Fruit fly (Drosophila melanogaster): ENCODE measurements around the gene CG11498.

The CG11498 gene

DNA sequence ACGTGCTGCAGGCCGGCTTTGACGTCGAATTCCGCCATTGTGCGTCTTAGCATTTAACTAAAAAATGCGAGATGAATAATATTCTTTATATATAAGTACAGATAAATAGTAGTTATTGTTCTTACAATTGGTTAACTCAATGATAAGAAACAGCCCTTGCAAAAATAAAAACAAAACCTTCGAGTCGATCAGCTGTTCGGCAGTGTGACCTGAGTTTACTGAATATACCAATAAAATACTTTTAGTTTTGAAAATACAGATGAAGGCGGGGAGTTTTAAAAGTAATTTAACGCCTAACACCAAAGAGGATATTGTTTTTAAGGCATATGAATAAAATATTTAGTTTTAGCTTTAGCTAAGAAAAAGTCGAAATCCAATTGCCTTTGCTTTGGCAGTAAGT lies 17.2 kb upstream of the CG11498 start, which contains the start of the genes CG1983 and CG15530:
TSS of gene CG1983 (minus strand) at position 207 of the 400 bp plus-strand sequence.
TSS of gene CG15530 (plus strand) at position 384 of the 400 bp plus-strand sequence.
- TF ChIP-seq sima (GFP tag; optimal IDR thresholded peaks at IDR 0.05) (no peak), gsb (GFP tag; IDR thresholded peaks at IDR 0.05) (no peak), Dp (GFP tag; optimal IDR thresholded peaks at IDR 0.05) (peak; percentile 80), Ptx1 (GFP tag; IDR thresholded peaks at IDR 0.05) (no peak), CG18764 (GFP tag; optimal IDR thresholded peaks at IDR 0.05) (no peak), Elba2 (GFP tag; optimal IDR thresholded peaks at IDR 0.05) (no peak), stwl (tag; optimal IDR thresholded peaks at IDR 0.05) (peak; percentile 30), CG10267 (tag; optimal IDR thresholded peaks at IDR 0.05) (no peak), fd96Cb (tag; optimal IDR thresholded peaks at IDR 0.05) (no peak), trem (tag; optimal IDR thresholded peaks at IDR 0.05) (peak; percentile 94), ttk (GFP tag; IDR thresholded peaks at IDR 0.05) (no peak), CG7987 (GFP tag; optimal IDR thresholded peaks at IDR 0.05) (no peak), CG13775 (GFP tag; optimal IDR thresholded peaks at IDR 0.05) (no peak), sens (GFP tag) (peak; percentile 44), pita (GFP tag; optimal IDR thresholded peaks at IDR 0.05) (no peak), CG1233 (GFP tag; optimal IDR thresholded peaks at IDR 0.05) (no peak), CG9797 (GFP tag; optimal IDR thresholded peaks at IDR 0.05) (peak; percentile 50), CG43689 (GFP tag; IDR thresholded peaks at IDR 0.05) (no peak), Meics (GFP tag; optimal IDR thresholded peaks at IDR 0.05) (no peak), tna (GFP tag; IDR thresholded peaks at IDR 0.05; ENCODE audit: partially characterized antibody) (no peak), Myb (GFP tag; optimal IDR thresholded peaks at IDR 0.05) (peak; percentile 47), MBD-R2 (GFP tag; IDR thresholded peaks at IDR 0.05) (peak; percentile 64), Xbp1 (GFP tag; optimal IDR thresholded peaks at IDR 0.05) (no peak), Stat92E (GFP tag; optimal IDR thresholded peaks at IDR 0.05) (no peak), Vsx1 (GFP tag; optimal IDR thresholded peaks at IDR 0.05) (no peak), Mad (GFP tag; optimal IDR thresholded peaks at IDR 0.05) (no peak), E2f2 (GFP tag; IDR thresholded peaks at IDR 0.05) (peak; percentile 89), CG17912 (GFP tag; optimal IDR thresholded peaks at IDR 0.05) (no peak), hth (optimal IDR thresholded peaks at IDR 0.05) (no peak), Hey (tag; optimal IDR thresholded peaks at IDR 0.05) (no peak), pzg (GFP tag; optimal IDR thresholded peaks at IDR 0.05) (peak; percentile 37), hbn (GFP tag; IDR thresholded peaks at IDR 0.05; ENCODE audit: partially characterized antibody) (0 out of 2 replicates have a peak, but pooled peaks have one; percentile 27), Nf-YC (tag; optimal IDR thresholded peaks at IDR 0.05) (no peak), MESR4 (GFP tag; optimal IDR thresholded peaks at IDR 0.05) (peak; percentile 7), fd64A (GFP tag; optimal IDR thresholded peaks at IDR 0.05) (no peak), crp (GFP tag; optimal IDR thresholded peaks at IDR 0.05) (peak; percentile 36 to 89), hkb (optimal IDR thresholded peaks at IDR 0.05) (no peak), hkb (GFP tag; IDR thresholded peaks at IDR 0.05) (no peak), tap (tag; optimal IDR thresholded peaks at IDR 0.05) (no peak), CG7556 (GFP tag; optimal IDR thresholded peaks at IDR 0.05) (no peak), ham (GFP tag; IDR thresholded peaks at IDR 0.05) (no peak), CG1832 (GFP tag; optimal IDR thresholded peaks at IDR 0.05) (no peak), Atf-2 (GFP tag; optimal IDR thresholded peaks at IDR 0.05) (no peak), slbo (GFP tag; IDR thresholded peaks at IDR 0.05) (no peak), gfzf (GFP tag; optimal IDR thresholded peaks at IDR 0.05) (peak; percentile 47), CG1603 (tag; optimal IDR thresholded peaks at IDR 0.05) (no peak), sob (GFP tag; IDR thresholded peaks at IDR 0.05) (no peak), CG7271 (tag; optimal IDR thresholded peaks at IDR 0.05) (no peak), Jarid2 (GFP tag; optimal IDR thresholded peaks at IDR 0.05) (no peak), CG11093 (GFP tag; IDR thresholded peaks at IDR 0.05) (no peak), CG14050 (GFP tag; IDR thresholded peaks at IDR 0.05) (no peak), Nf-YA (GFP tag; IDR thresholded peaks at IDR 0.05) (no peak)
